Worm (Caenorhabditis elegans) whole organism, early embryonic: ENCODE data around the gene pes-4.
"Not testable (repeated sequence)": the region's sequence is repeated elsewhere in the genome, so short reads cannot be mapped to it uniquely, and the experiment has no call there.

Experiments
- B0310.2 ChIP-seq: sonication (generic microtip); optimal IDR thresholded peaks from 2 replicates; lab custom pipeline; 2016; ENCODE audit warnings: mild to moderate bottlenecking, missing genetic modification characterization, missing compliant biosample characterization
- flt-1 ChIP-seq: fragments of 200-800 bp; sonication (Bioruptor generic); IDR thresholded peaks from 2 replicates; pipeline ENCODE4 v1.3.6; 2022; ENCODE audit warnings: missing genetic modification characterization, missing compliant biosample characterization

- not testable (repeated sequence) for TF ChIP-seq flt-1 (GFP tag; lab: Robert Waterston, UW); B0310.2
Measured at ce11 chrIII:1256519-1256918, 26.4 kb upstream of the pes-4 start, which contains the start of gene fbxa-208.
